Worm (Caenorhabditis elegans): Measurements from ENCODE around the gene exc-14.
A peak's percentile ranks its signal among the peaks of the same experiment; 100 is the strongest.

exc-14 gene

DNA sequence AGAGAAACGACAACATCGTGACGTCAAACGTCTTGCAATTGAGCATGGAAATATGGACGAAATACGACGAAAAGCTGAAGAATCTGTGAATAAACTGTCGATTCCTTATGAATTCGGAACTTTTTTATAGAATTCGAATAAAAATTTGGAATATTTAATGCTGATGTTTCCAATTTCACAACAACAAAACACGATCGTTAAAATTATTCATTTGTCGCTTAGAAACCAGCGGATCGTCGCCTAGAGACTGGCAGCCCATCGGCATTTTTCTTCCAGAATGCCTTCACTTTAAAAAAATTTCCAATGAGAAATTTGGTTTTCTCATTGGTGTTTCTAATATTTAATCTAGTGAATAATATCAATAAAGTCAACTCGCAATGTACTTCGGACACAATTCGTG lies 7.3 kb upstream of the exc-14 start, which contains the start of gene cwp-4:
cwp-4 (plus strand) TSS at position 301 of the 400 bp plus-strand sequence.
- TF ChIP-seq elt-3 (tag; optimal IDR thresholded peaks at IDR 0.05) (no peak), ceh-39 (tag; optimal IDR thresholded peaks at IDR 0.05) (no peak), M03D4.4 (tag; optimal IDR thresholded peaks at IDR 0.05) (no peak), elt-1 (tag; optimal IDR thresholded peaks at IDR 0.05; ENCODE audit: borderline replicate concordance, insufficient read depth) (no peak)

DNA sequence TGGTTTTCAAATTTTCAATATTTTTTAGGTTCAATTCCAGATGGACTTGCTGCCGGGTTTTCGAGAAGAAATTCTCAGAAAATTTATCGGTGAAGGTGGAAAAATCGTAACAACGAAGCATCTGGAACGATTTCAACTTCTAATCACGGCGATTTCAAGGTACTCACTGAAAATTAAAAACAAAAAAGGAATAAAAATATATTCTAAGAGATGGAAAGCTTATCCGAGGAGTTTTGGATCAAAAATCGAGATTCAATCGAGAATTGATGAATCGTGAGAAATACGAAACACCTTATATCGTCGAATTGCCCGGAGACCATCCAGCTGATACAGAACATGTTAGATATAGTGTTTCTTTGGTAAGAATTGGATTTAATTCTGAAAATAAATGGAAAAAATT lies 6.2 kb upstream of the exc-14 start, which contains the start of gene K11D12.12:
K11D12.12 (plus strand) TSS at position 29 of the 400 bp plus-strand sequence.
- TF ChIP-seq nhr-237 (tag; optimal IDR thresholded peaks at IDR 0.05) (no peak), unc-62 (GFP tag; optimal IDR thresholded peaks at IDR 0.05) (no peak), ceh-43 (GFP tag; optimal IDR thresholded peaks at IDR 0.05) (no peak), ham-2 (GFP tag; optimal IDR thresholded peaks at IDR 0.05) (no peak), mls-2 (tag; optimal IDR thresholded peaks at IDR 0.05) (no peak), drap-1 (GFP tag; optimal IDR thresholded peaks at IDR 0.05) (no peak), lsy-2 (tag; optimal IDR thresholded peaks at IDR 0.05) (no peak), snpc-4 (tag; optimal IDR thresholded peaks at IDR 0.05) (no peak), ceh-39 (tag; optimal IDR thresholded peaks at IDR 0.05) (no peak), sem-2 (GFP tag; optimal IDR thresholded peaks at IDR 0.05) (no peak), mep-1 (tag; optimal IDR thresholded peaks at IDR 0.05) (no peak), ceh-83 (GFP tag; optimal IDR thresholded peaks at IDR 0.05) (no peak)

DNA sequence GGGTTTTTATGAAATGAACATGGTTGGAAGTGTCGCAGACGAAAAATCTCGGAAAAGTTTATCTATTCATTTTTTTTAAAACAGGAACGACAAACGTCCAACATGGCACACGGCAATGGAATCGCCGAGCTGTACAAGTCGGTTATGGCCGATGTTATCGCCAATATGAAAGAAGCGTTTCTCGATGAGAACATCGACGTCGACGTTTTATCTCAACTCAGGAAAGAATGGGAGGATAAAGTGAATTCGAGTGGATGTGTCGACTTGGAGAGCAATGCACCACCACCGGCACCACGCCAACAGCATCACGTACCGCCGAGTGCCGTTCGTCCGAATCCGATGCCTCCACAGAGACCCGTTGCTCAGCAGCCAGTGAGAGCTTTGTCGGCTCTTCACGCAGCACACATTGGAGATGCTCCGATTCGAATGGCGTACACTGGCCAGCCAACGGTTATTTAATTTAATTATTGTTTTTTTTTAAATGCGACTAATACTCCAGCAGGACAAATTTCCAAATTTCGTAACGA lies 4.1 kb upstream of the exc-14 start:
- TF ChIP-seq elt-3 (tag; optimal IDR thresholded peaks at IDR 0.05) (no peak), bed-3 (GFP tag; optimal IDR thresholded peaks at IDR 0.05) (no peak), unc-39 (tag; optimal IDR thresholded peaks at IDR 0.05) (no peak), hlh-1 (tag; optimal IDR thresholded peaks at IDR 0.05) (no peak), mls-2 (tag; optimal IDR thresholded peaks at IDR 0.05) (no peak), zip-8 (tag; optimal IDR thresholded peaks at IDR 0.05) (no peak), ztf-11 (tag; optimal IDR thresholded peaks at IDR 0.05) (no peak), pha-4 (tag; optimal IDR thresholded peaks at IDR 0.05) (no peak), mep-1 (tag; optimal IDR thresholded peaks at IDR 0.05) (no peak)

DNA sequence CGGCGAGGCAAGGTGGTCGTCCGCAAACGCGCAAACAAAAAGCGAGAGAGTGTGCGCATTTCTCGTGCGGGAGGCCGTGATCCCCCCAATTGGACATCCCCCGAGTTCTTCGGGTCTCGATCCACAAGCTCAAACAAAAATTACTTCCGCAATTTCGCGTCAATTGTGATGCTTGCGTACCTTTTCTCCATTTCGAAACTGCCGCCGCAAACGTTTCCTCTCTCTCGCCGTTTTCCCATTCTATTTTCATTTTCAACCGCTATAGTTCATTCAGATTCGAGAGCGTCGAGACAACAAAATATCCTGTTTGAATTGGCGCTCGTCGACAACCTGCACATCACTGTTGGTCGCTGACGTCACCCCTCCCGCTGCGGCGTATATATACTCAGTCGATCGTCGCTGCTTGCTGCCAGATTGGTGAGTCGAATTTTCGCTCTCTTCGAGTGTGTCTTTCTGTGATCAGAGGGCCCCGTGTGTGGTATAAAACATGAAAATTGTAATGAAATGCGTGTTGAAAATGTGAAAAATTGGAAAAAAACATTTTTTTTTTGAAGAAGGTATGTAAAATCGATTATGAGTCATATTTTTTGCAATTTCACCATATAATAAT lies 3.4 kb upstream of the exc-14 start, which contains the start of the genes pqn-51 and K11D12.14:
pqn-51 (plus strand) TSS at position 275 of the 610 bp plus-strand sequence.
K11D12.14 (plus strand) TSS at position 304 of the 610 bp plus-strand sequence.
- TF ChIP-seq mls-2 (tag; optimal IDR thresholded peaks at IDR 0.05) (no peak), snpc-4 (tag; optimal IDR thresholded peaks at IDR 0.05) (no peak), nhr-12 (tag; optimal IDR thresholded peaks at IDR 0.05) (no peak), mab-5 (tag; optimal IDR thresholded peaks at IDR 0.05) (no peak), elt-1 (tag; optimal IDR thresholded peaks at IDR 0.05; ENCODE audit: borderline replicate concordance, insufficient read depth) (no peak), nhr-237 (tag; optimal IDR thresholded peaks at IDR 0.05) (peak; percentile 92), nhr-28 (tag; optimal IDR thresholded peaks at IDR 0.05) (no peak), nhr-2 (tag; optimal IDR thresholded peaks at IDR 0.05) (no peak), nhr-76 (tag; optimal IDR thresholded peaks at IDR 0.05) (no peak), unc-39 (tag; optimal IDR thresholded peaks at IDR 0.05) (no peak), ceh-83 (GFP tag; optimal IDR thresholded peaks at IDR 0.05) (no peak), mep-1 (tag; optimal IDR thresholded peaks at IDR 0.05) (peak; percentile 3), ham-2 (GFP tag; optimal IDR thresholded peaks at IDR 0.05) (no peak), hlh-1 (tag; optimal IDR thresholded peaks at IDR 0.05) (peak; percentile 53), elt-3 (tag; optimal IDR thresholded peaks at IDR 0.05) (no peak), ztf-11 (tag; optimal IDR thresholded peaks at IDR 0.05) (peak; percentile 10), zip-8 (tag; optimal IDR thresholded peaks at IDR 0.05) (no peak), lsy-2 (tag; optimal IDR thresholded peaks at IDR 0.05) (peak; percentile 63), ceh-39 (tag; optimal IDR thresholded peaks at IDR 0.05) (no peak), lin-13 (tag; optimal IDR thresholded peaks at IDR 0.05) (peak; percentile 42), unc-120 (tag; optimal IDR thresholded peaks at IDR 0.05; ENCODE audit: poor library complexity, severe bottlenecking) (peak; percentile 95), blmp-1 (tag; optimal IDR thresholded peaks at IDR 0.05) (peak; percentile 88), bed-3 (GFP tag; optimal IDR thresholded peaks at IDR 0.05) (peak; percentile 35), M03D4.4 (tag; optimal IDR thresholded peaks at IDR 0.05) (no peak), sem-2 (GFP tag; optimal IDR thresholded peaks at IDR 0.05) (no peak), lin-32 (GFP tag; optimal IDR thresholded peaks at IDR 0.05) (no peak), flh-1 (GFP tag; optimal IDR thresholded peaks at IDR 0.05) (no peak), ces-1 (GFP tag; optimal IDR thresholded peaks at IDR 0.05) (peak; percentile 87), ceh-43 (GFP tag; optimal IDR thresholded peaks at IDR 0.05) (no peak), unc-62 (GFP tag; optimal IDR thresholded peaks at IDR 0.05) (peak; percentile 73), sptf-1 (tag; optimal IDR thresholded peaks at IDR 0.05) (peak; percentile 28), drap-1 (GFP tag; optimal IDR thresholded peaks at IDR 0.05) (peak; percentile 61), tbx-8 (GFP tag; optimal IDR thresholded peaks at IDR 0.05) (peak; percentile 37), cnd-1 (tag; optimal IDR thresholded peaks at IDR 0.05) (no peak), pha-4 (tag; optimal IDR thresholded peaks at IDR 0.05) (peak; percentile 42)

Data from whole organism, mixed stage, embryonic.